Fruit fly (Drosophila melanogaster) whole organism, pupa: Measurements from ENCODE around the gene CG31600.

Experiments
- CG10348 ChIP-seq: fragments of 200-800 bp; sonication (Bioruptor generic); IDR thresholded peaks from 2 replicates; pipeline ENCODE4 v1.3.6; 2022; ENCODE audit warnings: missing biosample characterization, missing genetic modification characterization
- CG12605 ChIP-seq: fragments of 200-800 bp; sonication (Bioruptor generic); IDR thresholded peaks from 2 replicates; pipeline ENCODE4 v1.3.6; 2022; ENCODE audit warnings: missing biosample characterization, missing genetic modification characterization
- CG13204 ChIP-seq: fragments of 200-800 bp; sonication (Bioruptor generic); optimal IDR thresholded peaks from 2 replicates; lab custom pipeline; 2018; ENCODE audit warnings: missing biosample characterization, mild to moderate bottlenecking, missing genetic modification characterization, moderate library complexity
- CG14655 ChIP-seq: fragments of 200-800 bp; sonication (Bioruptor generic); optimal IDR thresholded peaks from 3 replicates; lab custom pipeline; 2017; ENCODE audit warnings: mild to moderate bottlenecking, missing biosample characterization, missing genetic modification reagents, missing genetic modification characterization
- CG15710 ChIP-seq: fragments of 200-800 bp; sonication (Bioruptor generic); optimal IDR thresholded peaks from 2 replicates; lab custom pipeline; 2018; ENCODE audit warnings: missing biosample characterization, mild to moderate bottlenecking, missing genetic modification characterization, moderate library complexity
- CG17806 ChIP-seq: fragments of 200-800 bp; sonication (Bioruptor generic); optimal IDR thresholded peaks from 2 replicates; lab custom pipeline; 2018; ENCODE audit warnings: missing biosample characterization, mild to moderate bottlenecking, missing genetic modification characterization, moderate library complexity
- CG32121 ChIP-seq: fragments of 200-800 bp; sonication (Bioruptor generic); IDR thresholded peaks from 2 replicates; pipeline ENCODE4 v1.3.6; 2022; ENCODE audit warnings: missing biosample characterization, missing genetic modification characterization
- CG8159 ChIP-seq: fragments of 200-800 bp; sonication (Bioruptor generic); optimal IDR thresholded peaks from 3 replicates; lab custom pipeline; 2018; ENCODE audit warnings: missing biosample characterization, mild to moderate bottlenecking, missing genetic modification characterization, moderate library complexity
- CG9948 ChIP-seq: fragments of 200-800 bp; sonication (Bioruptor generic); optimal IDR thresholded peaks from 2 replicates; lab custom pipeline; 2018; ENCODE audit warnings: missing biosample characterization, mild to moderate bottlenecking, missing genetic modification characterization, moderate library complexity
- EcR ChIP-seq: fragments of 200-800 bp; sonication (Bioruptor generic); optimal IDR thresholded peaks from 3 replicates; lab custom pipeline; 2019; ENCODE audit warnings: missing biosample characterization, missing genetic modification characterization, mild to moderate bottlenecking, moderate library complexity, missing genetic modification reagents
- Ets98B ChIP-seq: fragments of 200-800 bp; sonication (Bioruptor generic); IDR thresholded peaks from 2 replicates; pipeline ENCODE4 v1.3.6; 2022; ENCODE audit warnings: missing biosample characterization, missing genetic modification characterization
- Pif1B ChIP-seq: fragments of 200-800 bp; sonication (Bioruptor generic); optimal IDR thresholded peaks from 3 replicates; lab custom pipeline; 2016; ENCODE audit warnings: missing biosample characterization, missing genetic modification characterization
- Snoo ChIP-seq: fragments of 200-800 bp; sonication (Bioruptor generic); optimal IDR thresholded peaks from 3 replicates; lab custom pipeline; 2017; ENCODE audit warnings: missing biosample characterization, mild to moderate bottlenecking, missing genetic modification characterization, inconsistent platforms

DNA sequence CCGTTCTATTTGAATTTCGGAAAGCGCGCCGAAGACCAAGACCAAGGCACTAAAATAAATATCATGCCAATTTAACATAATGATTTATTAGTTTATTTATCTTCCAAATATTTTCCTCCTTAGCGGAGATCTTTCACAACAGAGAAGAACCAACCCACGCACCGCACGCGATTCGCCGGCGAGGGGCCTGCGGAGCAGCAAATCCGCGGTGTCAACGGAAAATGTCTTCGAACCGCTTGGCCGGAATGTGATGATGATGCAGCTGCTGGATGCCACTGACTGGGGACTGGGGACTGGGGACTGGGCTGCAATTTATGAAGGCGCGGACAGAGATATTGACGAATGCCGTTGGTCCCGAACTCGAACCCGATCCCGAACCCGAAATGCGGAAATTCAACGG, 27.6 kb downstream of the CG31600 start:
- TF ChIP-seq CG32121 (GFP tag; lab: Robert Waterston, UW) (no peak), CG14655 (GFP tag; lab: Kevin White, UChicago) (no peak), CG17806 (no peak), EcR (GFP tag; lab: Kevin White, UChicago) (no peak), CG8159 (tag; lab: Kevin White, UChicago) (no peak), CG13204 (GFP tag; lab: Kevin White, UChicago) (no peak), Snoo (no peak), Ets98B (GFP tag; lab: Robert Waterston, UW) (no peak), CG9948 (tag; lab: Kevin White, UChicago) (no peak), CG15710 (tag; lab: Kevin White, UChicago) (no peak), CG10348 (no peak), CG12605 (GFP tag; lab: Robert Waterston, UW) (no peak), Pif1B (GFP tag; lab: Kevin White, UChicago) (no peak)
